Fruit fly (Drosophila melanogaster) whole organism, embryonic: ENCODE results near the gene CG42495.

Experiments used
- Atf6 ChIP-seq: fragments of 200-800 bp; sonication (Bioruptor generic); IDR thresholded peaks from 2 replicates; pipeline ENCODE4 v1.3.6; 2022; ENCODE audit warnings: missing biosample characterization, missing genetic modification characterization
- CG10543 ChIP-seq: fragments of 200-800 bp; sonication (Bioruptor generic); optimal IDR thresholded peaks from 3 replicates; lab custom pipeline; 2017; ENCODE audit warnings: missing biosample characterization, mild to moderate bottlenecking, missing genetic modification characterization, moderate library complexity
- CG11504 ChIP-seq: fragments of 200-800 bp; sonication (Bioruptor generic); optimal IDR thresholded peaks from 3 replicates; lab custom pipeline; 2019; ENCODE audit warnings: missing biosample characterization, mild to moderate bottlenecking, missing genetic modification characterization, moderate library complexity
- CG12659 ChIP-seq: fragments of 200-800 bp; sonication (Bioruptor generic); optimal IDR thresholded peaks from 3 replicates; lab custom pipeline; 2017; ENCODE audit warnings: mild to moderate bottlenecking, missing biosample characterization, missing genetic modification reagents, missing genetic modification characterization
- CG13287 ChIP-seq: fragments of 200-800 bp; sonication (Bioruptor generic); IDR thresholded peaks from 2 replicates; pipeline ENCODE4 v1.3.6; 2022; ENCODE audit warnings: missing biosample characterization, missing genetic modification characterization; ENCODE audit not compliant: partially characterized antibody
- CG13624 ChIP-seq: fragments of 200-800 bp; sonication (Bioruptor generic); optimal IDR thresholded peaks from 2 replicates; lab custom pipeline; 2016; ENCODE audit warnings: missing biosample characterization, missing genetic modification characterization
- CG14710 ChIP-seq: fragments of 200-800 bp; sonication (Bioruptor generic); optimal IDR thresholded peaks from 3 replicates; lab custom pipeline; 2019; ENCODE audit warnings: missing biosample characterization, mild to moderate bottlenecking, missing genetic modification characterization, moderate library complexity
- CG15514 ChIP-seq: fragments of 200-800 bp; sonication (Bioruptor generic); optimal IDR thresholded peaks from 3 replicates; lab custom pipeline; 2017; ENCODE audit warnings: missing biosample characterization, missing genetic modification characterization, mild to moderate bottlenecking, moderate library complexity, missing genetic modification reagents
- CG15601 ChIP-seq: fragments of 200-800 bp; sonication (Bioruptor generic); optimal IDR thresholded peaks from 3 replicates; lab custom pipeline; 2019; ENCODE audit warnings: missing biosample characterization, mild to moderate bottlenecking, missing genetic modification characterization, moderate library complexity
- CG1603 ChIP-seq: fragments of 200-800 bp; sonication (Bioruptor generic); optimal IDR thresholded peaks from 2 replicates; lab custom pipeline; 2019; ENCODE audit warnings: missing biosample characterization, mild to moderate bottlenecking, missing genetic modification characterization, moderate library complexity
- CG16813 ChIP-seq: fragments of 200-800 bp; sonication (Bioruptor generic); IDR thresholded peaks from 3 replicates; pipeline ENCODE4 v1.3.6; 2022; ENCODE audit warnings: missing biosample characterization, missing genetic modification characterization; ENCODE audit not compliant: partially characterized antibody
- CG17612 ChIP-seq: fragments of 200-800 bp; sonication (Bioruptor generic); IDR thresholded peaks from 2 replicates; pipeline ENCODE4 v1.3.6; 2022; ENCODE audit warnings: missing biosample characterization, missing genetic modification characterization
- CG2116 ChIP-seq: fragments of 200-800 bp; sonication (Bioruptor generic); optimal IDR thresholded peaks from 3 replicates; lab custom pipeline; 2018; ENCODE audit warnings: missing biosample characterization, mild to moderate bottlenecking, missing genetic modification characterization
- CG30020 ChIP-seq: fragments of 200-800 bp; optimal IDR thresholded peaks from 2 replicates; lab custom pipeline; 2019; ENCODE audit warnings: missing biosample characterization, mild to moderate bottlenecking, missing genetic modification characterization, moderate library complexity
- CG33213 ChIP-seq: fragments of 200-800 bp; sonication (Bioruptor generic); optimal IDR thresholded peaks from 3 replicates; lab custom pipeline; 2016; ENCODE audit warnings: missing biosample characterization, missing genetic modification characterization
- CG34422 ChIP-seq: fragments of 200-800 bp; sonication (Bioruptor generic); IDR thresholded peaks from 3 replicates; pipeline ENCODE4 v1.3.6; 2022; ENCODE audit warnings: missing biosample characterization, missing genetic modification characterization
- CG3726 ChIP-seq: fragments of 200-800 bp; sonication (Bioruptor generic); IDR thresholded peaks from 3 replicates; pipeline ENCODE4, ENCODE4 v1.3.6; 2022; ENCODE audit warnings: missing biosample characterization, missing genetic modification characterization
- CG3847 ChIP-seq: fragments of 200-800 bp; sonication (Bioruptor generic); IDR thresholded peaks from 2 replicates; pipeline ENCODE4 v1.3.6; 2022; ENCODE audit warnings: missing biosample characterization, missing genetic modification characterization
- CG42726 ChIP-seq: fragments of 200-800 bp; sonication (Bioruptor generic); IDR thresholded peaks from 2 replicates; pipeline ENCODE4 v1.3.6; 2022; ENCODE audit warnings: missing biosample characterization, missing genetic modification characterization; ENCODE audit not compliant: partially characterized antibody
- CG7745 ChIP-seq: fragments of 200-800 bp; sonication (Bioruptor generic); optimal IDR thresholded peaks from 2 replicates; lab custom pipeline; 2018; ENCODE audit warnings: missing biosample characterization, mild to moderate bottlenecking, missing genetic modification characterization, moderate library complexity
- CG7928 ChIP-seq: fragments of 200-800 bp; sonication (Bioruptor generic); optimal IDR thresholded peaks from 2 replicates; lab custom pipeline; 2017; ENCODE audit warnings: missing biosample characterization, mild to moderate bottlenecking, missing genetic modification characterization
- CG8359 ChIP-seq: fragments of 200-800 bp; sonication (Bioruptor generic); optimal IDR thresholded peaks from 2 replicates; lab custom pipeline; 2017; ENCODE audit warnings: missing biosample characterization, mild to moderate bottlenecking, missing genetic modification characterization, borderline replicate concordance
- CG9797 ChIP-seq: fragments of 200-800 bp; sonication (Bioruptor generic); optimal IDR thresholded peaks from 3 replicates; lab custom pipeline; 2018; ENCODE audit warnings: missing biosample characterization, mild to moderate bottlenecking, missing genetic modification characterization
- CHES-1-like ChIP-seq: fragments of 200-800 bp; sonication (Bioruptor generic); optimal IDR thresholded peaks from 2 replicates; lab custom pipeline; 2016; ENCODE audit warnings: missing biosample characterization, missing genetic modification characterization
- CTCF ChIP-seq: fragments of 200-800 bp; sonication (Bioruptor generic); optimal IDR thresholded peaks from 2 replicates; lab custom pipeline; 2017; ENCODE audit warnings: missing biosample characterization, mild to moderate bottlenecking, missing genetic modification characterization, moderate library complexity
- CrebB ChIP-seq: fragments of 200-800 bp; sonication (Bioruptor generic); optimal IDR thresholded peaks from 3 replicates; lab custom pipeline; 2018; ENCODE audit warnings: missing biosample characterization, mild to moderate bottlenecking, missing genetic modification characterization
- Dp ChIP-seq: fragments of 200-800 bp; sonication (Bioruptor generic); optimal IDR thresholded peaks from 2 replicates; lab custom pipeline; 2018; ENCODE audit warnings: missing biosample characterization, mild to moderate bottlenecking, missing genetic modification characterization, moderate library complexity
- E2f2 ChIP-seq: fragments of 200-800 bp; sonication (Bioruptor generic); IDR thresholded peaks from 2 replicates; pipeline ENCODE4 v1.3.6; 2022; ENCODE audit warnings: missing biosample characterization, missing genetic modification characterization
- Ets97D ChIP-seq: fragments of 200-800 bp; sonication (Bioruptor generic); optimal IDR thresholded peaks from 3 replicates; lab custom pipeline; 2016; ENCODE audit warnings: missing biosample characterization, missing genetic modification characterization
- HLHmδ ChIP-seq: fragments of 200-800 bp; sonication (Bioruptor generic); optimal IDR thresholded peaks from 2 replicates; lab custom pipeline; 2018; ENCODE audit warnings: missing biosample characterization, mild to moderate bottlenecking, missing genetic modification characterization, moderate library complexity
- HmgD ChIP-seq: fragments of 200-800 bp; sonication (Bioruptor generic); optimal IDR thresholded peaks from 3 replicates; lab custom pipeline; 2016; ENCODE audit warnings: missing biosample characterization, missing genetic modification characterization
- HmgZ ChIP-seq: fragments of 200-800 bp; sonication (Bioruptor generic); optimal IDR thresholded peaks from 2 replicates; lab custom pipeline; 2018; ENCODE audit warnings: missing biosample characterization, mild to moderate bottlenecking, missing genetic modification characterization
- Lhr ChIP-seq: fragments of 200-800 bp; sonication (Bioruptor generic); optimal IDR thresholded peaks from 3 replicates; lab custom pipeline; 2017; ENCODE audit warnings: mild to moderate bottlenecking, missing biosample characterization, missing genetic modification reagents, missing genetic modification characterization
- MESR4 ChIP-seq: fragments of 200-800 bp; sonication (Bioruptor generic); optimal IDR thresholded peaks from 2 replicates; lab custom pipeline; 2018; ENCODE audit warnings: missing biosample characterization, mild to moderate bottlenecking, missing genetic modification characterization, moderate library complexity
- Med ChIP-seq: fragments of 200-800 bp; sonication (Bioruptor generic); peaks from one replicate; lab custom pipeline; 2016; ENCODE audit warnings: missing biosample characterization, missing genetic modification characterization, mild to moderate bottlenecking, inconsistent platforms, moderate library complexity
- Sry-δ ChIP-seq: fragments of 200-800 bp; sonication (Bioruptor generic); optimal IDR thresholded peaks from 2 replicates; lab custom pipeline; 2016; ENCODE audit warnings: missing biosample characterization, missing genetic modification characterization
- Xbp1 ChIP-seq: fragments of 200-800 bp; sonication (Bioruptor generic); optimal IDR thresholded peaks from 3 replicates; lab custom pipeline; 2016; ENCODE audit warnings: missing biosample characterization, mild to moderate bottlenecking, missing genetic modification characterization
- ato ChIP-seq: fragments of 200-800 bp; sonication (Bioruptor generic); IDR thresholded peaks from 2 replicates; pipeline ENCODE4 v1.3.6; 2022; ENCODE audit warnings: missing biosample characterization, missing genetic modification characterization; ENCODE audit not compliant: partially characterized antibody
- bab2 ChIP-seq: fragments of 200-800 bp; sonication (Bioruptor generic); optimal IDR thresholded peaks from 2 replicates; lab custom pipeline; 2016; ENCODE audit warnings: missing biosample characterization, missing genetic modification characterization
- dm ChIP-seq: fragments of 200-800 bp; sonication (Bioruptor generic); optimal IDR thresholded peaks from 3 replicates; lab custom pipeline; 2016; ENCODE audit warnings: missing biosample characterization, missing genetic modification characterization
- grau ChIP-seq: fragments of 200-800 bp; optimal IDR thresholded peaks from 3 replicates; lab custom pipeline; 2019; ENCODE audit warnings: missing biosample characterization, mild to moderate bottlenecking, missing genetic modification characterization, moderate library complexity
- odd ChIP-seq: fragments of 200-800 bp; sonication (Bioruptor generic); optimal IDR thresholded peaks from 2 replicates; lab custom pipeline; 2017; ENCODE audit warnings: missing biosample characterization, mild to moderate bottlenecking, missing genetic modification characterization
- pzg ChIP-seq: fragments of 200-800 bp; sonication (Bioruptor generic); optimal IDR thresholded peaks from 3 replicates; lab custom pipeline; 2018; ENCODE audit warnings: missing biosample characterization, mild to moderate bottlenecking, missing genetic modification characterization, moderate library complexity
- sens ChIP-seq: fragments of 200-800 bp; sonication (Bioruptor generic); peaks from one replicate; lab custom pipeline; 2016; ENCODE audit warnings: missing biosample characterization, missing genetic modification characterization
- sna ChIP-seq: fragments of 200-800 bp; sonication (Bioruptor generic); IDR thresholded peaks from 2 replicates; pipeline ENCODE4 v1.3.6; 2022; ENCODE audit warnings: missing biosample characterization, missing genetic modification characterization; ENCODE audit not compliant: partially characterized antibody
- stwl ChIP-seq: fragments of 200-800 bp; sonication (Bioruptor generic); optimal IDR thresholded peaks from 3 replicates; lab custom pipeline; 2018; ENCODE audit warnings: missing biosample characterization, mild to moderate bottlenecking, missing genetic modification characterization, moderate library complexity
- trem ChIP-seq: fragments of 200-800 bp; optimal IDR thresholded peaks from 3 replicates; lab custom pipeline; 2019; ENCODE audit warnings: missing biosample characterization, mild to moderate bottlenecking, missing genetic modification characterization, moderate library complexity
- trh ChIP-seq: fragments of 200-800 bp; sonication (Bioruptor generic); optimal IDR thresholded peaks from 2 replicates; lab custom pipeline; 2016; ENCODE audit warnings: missing biosample characterization, missing genetic modification characterization
- tup ChIP-seq: fragments of 200-800 bp; sonication (Bioruptor generic); optimal IDR thresholded peaks from 2 replicates; lab custom pipeline; 2016; ENCODE audit warnings: missing biosample characterization, mild to moderate bottlenecking, missing genetic modification characterization, moderate library complexity

The CG42495 gene

dm6 chr3L:18667115-18667514 is at the start of gene CG42495:
Gene CG42495 (plus strand): TSS chr3L:18667361.
- peak; percentile 11 for TF ChIP-seq MESR4 (GFP tag; lab: Kevin White, UChicago)
- TF ChIP-seq CHES-1-like, result peak; percentile 9
- no peak for TF ChIP-seq CG8359 (GFP tag; lab: Kevin White, UChicago)
- TF ChIP-seq CTCF (GFP tag; lab: Kevin White, UChicago), result peak; percentile 97
- TF ChIP-seq Ets97D (GFP tag; lab: Kevin White, UChicago), result peak; percentile 25
- no peak for TF ChIP-seq CG3726
- no peak for TF ChIP-seq CG7928 (GFP tag; lab: Kevin White, UChicago)
- no peak for TF ChIP-seq bab2 (GFP tag; lab: Kevin White, UChicago)
- peak; percentile 27; the same call in 1 of the 2 replicates for TF ChIP-seq Atf6
- 0 out of 2 replicates have a peak, but pooled peaks have one; percentile 20 for TF ChIP-seq ato (GFP tag; lab: Robert Waterston, UW)
- TF ChIP-seq CG17612 (GFP tag; lab: Robert Waterston, UW), result no peak
- peak; percentile 38 for TF ChIP-seq CG12659 (GFP tag; lab: Kevin White, UChicago)
- TF ChIP-seq CG7745 (tag; lab: Kevin White, UChicago), result no peak
- peak; percentile 72 for TF ChIP-seq CG1603
- TF ChIP-seq dm (GFP tag; lab: Kevin White, UChicago), result no peak
- TF ChIP-seq HLHmδ (GFP tag; lab: Kevin White, UChicago), result no peak
- no peak for TF ChIP-seq CG10543 (GFP tag; lab: Kevin White, UChicago)
- no peak for TF ChIP-seq odd (GFP tag; lab: Kevin White, UChicago)
- peak; percentile 13; the same call in 1 of the 3 replicates for TF ChIP-seq CG34422
- TF ChIP-seq CG16813 (GFP tag; lab: Robert Waterston, UW), result 0 out of 3 replicates have a peak, but pooled peaks have one; percentile 34
- TF ChIP-seq Med (GFP tag; lab: Kevin White, UChicago), result peak; percentile 66
- TF ChIP-seq CG30020 (tag; lab: Kevin White, UChicago), result no peak
- TF ChIP-seq CG15514 (GFP tag; lab: Kevin White, UChicago), result peak; percentile 70
- TF ChIP-seq Dp (GFP tag; lab: Kevin White, UChicago), result peak; percentile 99
- peak; percentile 47; the same call in 1 of the 2 replicates for TF ChIP-seq CG13287 (GFP tag; lab: Robert Waterston, UW)
- no peak for TF ChIP-seq CG15601 (tag; lab: Kevin White, UChicago)
- TF ChIP-seq Lhr (GFP tag; lab: Kevin White, UChicago), result peak; percentile 22
- peak; percentile 82 for TF ChIP-seq sens
- TF ChIP-seq HmgZ (tag; lab: Kevin White, UChicago), result peak; percentile 18
- no peak for TF ChIP-seq trh (GFP tag; lab: Kevin White, UChicago)
- TF ChIP-seq pzg, result peak; percentile 78
- peak; percentile 74 for TF ChIP-seq stwl (tag; lab: Kevin White, UChicago)
- TF ChIP-seq tup, result no peak
- 0 out of 2 replicates have a peak, but pooled peaks have one; percentile 34 for TF ChIP-seq sna
- no peak for TF ChIP-seq grau (tag; lab: Kevin White, UChicago)
- TF ChIP-seq CG13624, result peak; percentile 6
- peak; percentile 7 for TF ChIP-seq CG9797
- TF ChIP-seq CG2116, result peak; percentile 28
- TF ChIP-seq CG11504 (tag; lab: Kevin White, UChicago), result peak; percentile 85
- TF ChIP-seq trem (tag; lab: Kevin White, UChicago), result peak; percentile 99
- TF ChIP-seq CG14710 (tag; lab: Kevin White, UChicago), result peak; percentile 25
- peak; percentile 36; the same call in 1 of the 2 replicates for TF ChIP-seq CG3847
- TF ChIP-seq CG33213, result peak; percentile 21
- TF ChIP-seq CrebB (tag; lab: Kevin White, UChicago), result peak; percentile 8
- peak; percentile 16 for TF ChIP-seq HmgD (GFP tag; lab: Kevin White, UChicago)
- TF ChIP-seq CG42726, result peak; percentile 24; the same call in 1 of the 2 replicates
- TF ChIP-seq E2f2, result peak; percentile 100
- peak; percentile 3 for TF ChIP-seq Xbp1
- peak; percentile 24 for TF ChIP-seq Sry-δ (GFP tag; lab: Kevin White, UChicago)
